Fruit fly (Drosophila melanogaster): ENCODE measurements around the gene Ctl2.

Ctl2 gene

DNA sequence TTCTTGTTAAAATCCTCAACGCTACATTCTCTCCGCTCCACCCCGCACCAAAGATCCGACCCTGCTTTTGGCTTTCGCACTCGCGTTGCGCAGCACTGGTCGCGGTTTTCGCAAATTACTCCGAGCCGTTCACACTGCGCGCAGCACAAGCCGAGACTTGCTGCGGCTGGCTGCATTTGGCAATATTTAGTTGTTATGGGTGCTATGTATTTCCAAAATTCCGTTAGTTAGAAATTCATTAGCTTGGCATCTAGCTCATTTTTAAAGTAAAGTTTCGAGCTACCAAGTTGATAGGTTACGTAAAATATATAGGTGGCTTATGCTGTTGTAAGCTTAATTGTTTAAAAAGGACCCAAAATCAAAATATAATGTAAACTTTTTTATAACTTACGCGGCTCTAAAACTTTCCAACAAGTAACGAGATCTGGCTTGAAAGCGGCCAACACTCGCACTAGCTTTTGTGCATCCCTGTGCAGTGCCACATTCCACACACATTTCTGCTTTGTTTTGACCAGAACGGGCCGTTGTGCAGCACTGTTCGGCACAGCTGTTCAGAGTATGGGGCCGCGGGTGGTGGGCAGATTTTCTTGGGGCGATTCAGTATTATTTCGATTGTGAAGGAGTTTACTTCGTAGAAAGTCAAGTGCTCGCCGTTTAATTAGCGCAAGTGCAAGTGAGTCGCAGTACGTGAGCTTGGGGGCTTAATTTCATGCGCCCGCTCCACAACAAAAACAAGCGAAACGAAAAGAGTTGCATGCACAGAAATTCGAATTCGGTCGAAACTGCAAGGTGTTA lies at the start of gene Ctl2, which contains the start of gene yem (continued):
- TF ChIP-seq scrt (GFP tag; optimal IDR thresholded peaks at IDR 0.05) (peak; percentile 5), stc (GFP tag; IDR thresholded peaks at IDR 0.05) (no peak), ind (GFP tag; optimal IDR thresholded peaks at IDR 0.05) (peak; percentile 76), HLHmδ (GFP tag; optimal IDR thresholded peaks at IDR 0.05) (peak; percentile 81), sim (GFP tag; IDR thresholded peaks at IDR 0.05) (no peak), lbe (GFP tag; optimal IDR thresholded peaks at IDR 0.05) (peak; percentile 41), oc (tag; optimal IDR thresholded peaks at IDR 0.05) (peak; percentile 7), CG17385 (GFP tag; optimal IDR thresholded peaks at IDR 0.05) (peak; percentile 26), CG8089 (GFP tag; optimal IDR thresholded peaks at IDR 0.05) (peak; percentile 63), CG43689 (GFP tag; IDR thresholded peaks at IDR 0.05) (no peak), CG8359 (GFP tag; optimal IDR thresholded peaks at IDR 0.05; ENCODE audit: borderline replicate concordance) (no peak), CG12104 (GFP tag; optimal IDR thresholded peaks at IDR 0.05) (peak; percentile 52), Rx (GFP tag; IDR thresholded peaks at IDR 0.05) (peak; percentile 18), danr (GFP tag; IDR thresholded peaks at IDR 0.05) (no peak), ase (GFP tag; IDR thresholded peaks at IDR 0.05) (no peak; the same call in 2 of the 3 replicates), Doc3 (GFP tag; IDR thresholded peaks at IDR 0.05; ENCODE audit: partially characterized antibody) (0 out of 3 replicates have a peak, but pooled peaks have one; percentile 27), CHES-1-like (GFP tag; optimal IDR thresholded peaks at IDR 0.05) (peak; percentile 90), CG12744 (GFP tag; optimal IDR thresholded peaks at IDR 0.05) (peak; percentile 80), CG11723 (GFP tag; optimal IDR thresholded peaks at IDR 0.05) (peak; percentile 19), CG34376 (GFP tag; optimal IDR thresholded peaks at IDR 0.05) (peak; percentile 49), CG9609 (GFP tag; optimal IDR thresholded peaks at IDR 0.05) (peak; percentile 80), CG16779 (GFP tag; IDR thresholded peaks at IDR 0.05) (peak; percentile 36; the same call in 1 of the 2 replicates), dmrt11E (tag; optimal IDR thresholded peaks at IDR 0.05) (peak; percentile 53), abd-A (tag; optimal IDR thresholded peaks at IDR 0.05) (no peak), Awh (GFP tag; IDR thresholded peaks at IDR 0.05) (0 out of 2 replicates have a peak, but pooled peaks have one; percentile 24), insv (GFP tag; optimal IDR thresholded peaks at IDR 0.05) (peak; percentile 13 to 38), Ets97D (GFP tag; optimal IDR thresholded peaks at IDR 0.05) (peak; percentile 81), Camta (GFP tag; optimal IDR thresholded peaks at IDR 0.05) (peak; percentile 80), CG9932 (GFP tag; IDR thresholded peaks at IDR 0.05) (peak; percentile 90), CG34224 (GFP tag; IDR thresholded peaks at IDR 0.05; ENCODE audit: partially characterized antibody) (no peak; the same call in 2 of the 3 replicates), ac (GFP tag; optimal IDR thresholded peaks at IDR 0.05) (no peak), tna (GFP tag; IDR thresholded peaks at IDR 0.05; ENCODE audit: partially characterized antibody) (0 out of 2 replicates have a peak, but pooled peaks have one; percentile 16), dpn (GFP tag; optimal IDR thresholded peaks at IDR 0.05) (peak; percentile 68 to 84), pan (optimal IDR thresholded peaks at IDR 0.05) (no peak), pan (GFP tag; optimal IDR thresholded peaks at IDR 0.05 in 1 of 2, IDR thresholded peaks at IDR 0.05 in 1 of 2) (peak in 1 of 2 experiments; percentile 9), NfI (GFP tag; optimal IDR thresholded peaks at IDR 0.05) (peak; percentile 44), CG33557 (GFP tag; optimal IDR thresholded peaks at IDR 0.05) (no peak), CG6791 (GFP tag; IDR thresholded peaks at IDR 0.05; ENCODE audit: partially characterized antibody) (peak; percentile 29; the same call in 1 of the 3 replicates), CG16813 (GFP tag; IDR thresholded peaks at IDR 0.05; ENCODE audit: partially characterized antibody) (peak; percentile 7; the same call in 1 of the 3 replicates), mam (GFP tag; optimal IDR thresholded peaks at IDR 0.05) (peak; percentile 83), CG7556 (GFP tag; optimal IDR thresholded peaks at IDR 0.05) (peak; percentile 78), mld (GFP tag; IDR thresholded peaks at IDR 0.05; ENCODE audit: partially characterized antibody) (peak; percentile 39; the same call in 1 of the 3 replicates), Sin3A (optimal IDR thresholded peaks at IDR 0.05) (peak; percentile 97), CG10267 (tag; optimal IDR thresholded peaks at IDR 0.05) (peak; percentile 95), CG14050 (GFP tag; IDR thresholded peaks at IDR 0.05) (no peak; the same call in 2 of the 3 replicates), CG14710 (tag; optimal IDR thresholded peaks at IDR 0.05) (peak; percentile 82), so (GFP tag; IDR thresholded peaks at IDR 0.05) (peak; percentile 38; the same call in 1 of the 3 replicates), ap (GFP tag; IDR thresholded peaks at IDR 0.05) (no peak)
